Fruit fly (Drosophila melanogaster) whole organism, embryonic: Measurements from ENCODE around the gene Or33b.

Experiments used
- Bdp1 ChIP-seq: fragments of 200-800 bp; sonication (Bioruptor generic); optimal IDR thresholded peaks from 3 replicates; lab custom pipeline; 2016; ENCODE audit warnings: missing biosample characterization, missing genetic modification characterization
- Bgb ChIP-seq: fragments of 200-800 bp; sonication (Bioruptor generic); IDR thresholded peaks from 2 replicates; pipeline ENCODE4 v1.3.6; 2022; ENCODE audit warnings: missing biosample characterization, missing genetic modification characterization; ENCODE audit not compliant: partially characterized antibody
- CG10543 ChIP-seq: fragments of 200-800 bp; sonication (Bioruptor generic); optimal IDR thresholded peaks from 3 replicates; lab custom pipeline; 2017; ENCODE audit warnings: missing biosample characterization, mild to moderate bottlenecking, missing genetic modification characterization, moderate library complexity
- CG10654 ChIP-seq: fragments of 200-800 bp; sonication (Bioruptor generic); optimal IDR thresholded peaks from 2 replicates; lab custom pipeline; 2016; ENCODE audit warnings: missing biosample characterization, missing genetic modification characterization
- CG11398 ChIP-seq: fragments of 200-800 bp; sonication (Bioruptor generic); optimal IDR thresholded peaks from 2 replicates; lab custom pipeline; 2016; ENCODE audit warnings: missing biosample characterization, missing genetic modification characterization
- CG1832 ChIP-seq: fragments of 200-800 bp; sonication (Bioruptor generic); optimal IDR thresholded peaks from 2 replicates; lab custom pipeline; 2017; ENCODE audit warnings: missing biosample characterization, mild to moderate bottlenecking, missing genetic modification characterization, inconsistent platforms
- Dfd ChIP-seq, 2 experiments: fragments of >200 bp; optimal IDR thresholded peaks; 2 replicates each; lab custom pipeline; 2017; ENCODE audit warnings: missing biosample characterization in 2 of 2, missing genetic modification characterization in 2 of 2
- Dp ChIP-seq: fragments of 200-800 bp; sonication (Bioruptor generic); optimal IDR thresholded peaks from 2 replicates; lab custom pipeline; 2018; ENCODE audit warnings: missing biosample characterization, mild to moderate bottlenecking, missing genetic modification characterization, moderate library complexity
- dpn ChIP-seq, 2 experiments: fragments of 200-800 bp; sonication (Bioruptor generic); optimal IDR thresholded peaks; 3 replicates each; lab custom pipeline; 2016; ENCODE audit warnings: missing biosample characterization in 2 of 2, missing genetic modification characterization in 2 of 2
- esg ChIP-seq: fragments of 200-800 bp; sonication (Bioruptor generic); conservative IDR thresholded peaks from 2 replicates; pipeline ENCODE4 v1.3.6; 2022; ENCODE audit warnings: missing biosample characterization, missing genetic modification characterization
- gem ChIP-seq: fragments of 200-800 bp; sonication (Bioruptor generic); optimal IDR thresholded peaks from 2 replicates; lab custom pipeline; 2019; ENCODE audit warnings: missing biosample characterization, mild to moderate bottlenecking, missing genetic modification characterization, moderate library complexity
- pb ChIP-seq: fragments of 200-800 bp; sonication (Bioruptor generic); optimal IDR thresholded peaks from 3 replicates; lab custom pipeline; 2016; ENCODE audit warnings: missing biosample characterization, missing genetic modification characterization
- salm ChIP-seq: fragments of 200-800 bp; sonication (Bioruptor generic); optimal IDR thresholded peaks from 2 replicates; lab custom pipeline; 2018; ENCODE audit warnings: missing biosample characterization, mild to moderate bottlenecking, missing genetic modification characterization
- schlank ChIP-seq: fragments of 200-800 bp; sonication (Bioruptor generic); optimal IDR thresholded peaks from 2 replicates; lab custom pipeline; 2018; ENCODE audit warnings: missing biosample characterization, mild to moderate bottlenecking, missing genetic modification characterization

dm6 chr2L:11943829-11944228 lies 7.8 kb downstream of the Or33b start, which contains the start of gene Crys:
- TF ChIP-seq gem (tag; lab: Kevin White, UChicago): no peak
- TF ChIP-seq CG10654: no peak
- no peak for TF ChIP-seq Dp
- no peak for TF ChIP-seq pb (GFP tag; lab: Kevin White, UChicago)
- no peak for TF ChIP-seq esg (GFP tag; lab: Robert Waterston, UW)
- no peak for TF ChIP-seq dpn (GFP tag; optimal IDR thresholded peaks at IDR 0.05; lab: Kevin White, UChicago)
- no peak for TF ChIP-seq CG11398
- no peak for TF ChIP-seq salm (tag; lab: Kevin White, UChicago)
- no peak for TF ChIP-seq CG1832 (GFP tag; lab: Kevin White, UChicago)
- no peak for TF ChIP-seq Dfd (GFP tag; optimal IDR thresholded peaks at IDR 0.05; lab: Kevin White, UChicago)
- TF ChIP-seq Bdp1 (GFP tag; lab: Kevin White, UChicago): no peak
- no peak for TF ChIP-seq CG10543 (GFP tag; lab: Kevin White, UChicago)
- no peak for TF ChIP-seq schlank (tag; lab: Kevin White, UChicago)
- no peak for TF ChIP-seq Bgb (GFP tag; lab: Robert Waterston, UW)
